Worm (Caenorhabditis elegans): ENCODE results near the gene pqn-51.

- TF ChIP-seq snpc-4 (GFP tag; optimal IDR thresholded peaks at IDR 0.05), result no peak
- no peak for TF ChIP-seq snpc-4 (tag; optimal IDR thresholded peaks at IDR 0.05)
- TF ChIP-seq tbp1 (GFP tag; optimal IDR thresholded peaks at IDR 0.05), result no peak
Observed at ce11 chrV:5001386-5001785, 48.0 kb upstream of the pqn-51 start, which contains the start of gene srr-8.

All from whole organism, young adult.